Worm (Caenorhabditis elegans) whole organism, midembryonic: ENCODE measurements around the gene str-44.

Source experiments
- T22C8.4 ChIP-seq: fragments of 200-800 bp; sonication (Bioruptor generic); IDR thresholded peaks from 2 replicates; pipeline ENCODE4 v1.3.6; 2022; ENCODE audit warnings: missing genetic modification characterization, missing compliant biosample characterization
- cog-1 ChIP-seq: sonication (generic microtip); optimal IDR thresholded peaks from 2 replicates; lab custom pipeline; 2016; ENCODE audit warnings: missing genetic modification characterization, missing compliant biosample characterization
- flt-1 ChIP-seq: fragments of 200-800 bp; sonication (Bioruptor generic); IDR thresholded peaks from 2 replicates; pipeline ENCODE4 v1.3.6; 2022; ENCODE audit warnings: missing genetic modification characterization, missing compliant biosample characterization
- klf-2 ChIP-seq: fragments of 200-800 bp; sonication (Bioruptor generic); conservative IDR thresholded peaks from 2 replicates; pipeline ENCODE4 v1.3.6; 2022; ENCODE audit warnings: missing genetic modification reagents, missing genetic modification characterization, missing compliant biosample characterization
- med-1 ChIP-seq: sonication (generic microtip); optimal IDR thresholded peaks from 2 replicates; lab custom pipeline; 2017; ENCODE audit warnings: missing genetic modification characterization, mild to moderate bottlenecking, missing compliant biosample characterization, antibody characterized with exemption, missing genetic modification reagents; ENCODE audit not compliant: insufficient read depth
- ref-1 ChIP-seq: fragments of 200-800 bp; sonication (Bioruptor generic); conservative IDR thresholded peaks from 2 replicates; pipeline ENCODE4 v1.3.6; 2022; ENCODE audit warnings: missing genetic modification reagents, missing genetic modification characterization, missing compliant biosample characterization
- tab-1 ChIP-seq: fragments of 200-800 bp; sonication (Bioruptor generic); IDR thresholded peaks from 2 replicates; pipeline ENCODE4 v1.3.6; 2022; ENCODE audit warnings: missing genetic modification characterization, missing compliant biosample characterization
- ztf-23 ChIP-seq: fragments of 200-800 bp; sonication (Bioruptor generic); IDR thresholded peaks from 2 replicates; pipeline ENCODE4 v1.3.6; 2022; ENCODE audit warnings: missing genetic modification reagents, missing genetic modification characterization, missing compliant biosample characterization
- ztf-29 ChIP-seq: fragments of 200-800 bp; sonication (Bioruptor generic); IDR thresholded peaks from 2 replicates; pipeline ENCODE4 v1.3.6; 2022; ENCODE audit warnings: missing genetic modification reagents, missing genetic modification characterization, missing compliant biosample characterization

str-44 gene

DNA sequence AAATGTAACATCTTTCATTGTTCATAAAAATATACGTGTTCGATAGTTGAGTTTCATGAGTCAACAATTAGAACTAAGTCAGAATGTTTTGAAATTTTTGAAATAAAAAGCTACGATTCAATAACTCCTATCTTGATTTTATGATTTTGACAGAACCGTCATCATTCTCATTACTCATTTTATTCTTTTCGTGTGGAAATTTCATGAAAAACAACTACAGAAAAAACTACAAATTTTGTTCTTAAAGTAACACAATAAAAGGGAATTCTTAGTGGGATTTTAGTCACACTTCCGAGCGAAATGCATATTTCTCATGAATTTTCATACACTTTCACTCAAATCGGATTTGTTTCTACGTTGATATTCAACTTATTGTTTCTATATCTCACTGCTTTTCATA, at the start of gene str-44:
Gene str-44 (plus strand): TSS at position 301 of the 400 bp plus-strand sequence.
- TF ChIP-seq T22C8.4 (GFP tag; lab: Robert Waterston, UW) (no peak), tab-1 (GFP tag; lab: Robert Waterston, UW) (no peak), med-1 (GFP tag; lab: Kevin White, UChicago) (no peak), ref-1 (no peak), klf-2 (GFP tag; lab: Robert Waterston, UW) (no peak), flt-1 (GFP tag; lab: Robert Waterston, UW) (no peak), cog-1 (tag; lab: Kevin White, UChicago) (no peak), ztf-23 (GFP tag; lab: Robert Waterston, UW) (no peak), ztf-29 (GFP tag; lab: Robert Waterston, UW) (no peak)

DNA sequence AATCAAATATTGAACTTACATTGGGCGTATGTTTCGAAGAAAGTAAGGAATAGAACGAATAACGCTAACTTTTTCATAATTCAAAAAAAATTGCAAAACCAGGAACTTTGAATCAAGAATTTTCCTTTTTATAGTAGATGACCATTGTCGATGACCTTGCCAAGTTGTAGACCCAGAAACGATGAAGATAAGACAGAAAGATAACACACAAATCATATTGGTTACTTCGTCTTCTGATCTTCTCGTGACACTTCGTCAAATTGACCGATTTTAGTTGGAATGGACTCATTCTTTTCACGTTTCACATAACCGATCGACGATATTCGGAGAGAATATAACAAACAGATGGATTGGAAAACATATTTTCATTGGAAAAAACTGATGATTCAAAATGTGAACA, 45.2 kb upstream of the str-44 start, which contains the start of gene grsp-3:
Gene grsp-3 (minus strand): TSS at position 149 of the 400 bp plus-strand sequence.
- no peak for TF ChIP-seq ztf-23 (GFP tag; lab: Robert Waterston, UW)
- TF ChIP-seq cog-1 (tag; lab: Kevin White, UChicago), result no peak
- no peak for TF ChIP-seq ref-1
- no peak for TF ChIP-seq flt-1 (GFP tag; lab: Robert Waterston, UW)

DNA sequence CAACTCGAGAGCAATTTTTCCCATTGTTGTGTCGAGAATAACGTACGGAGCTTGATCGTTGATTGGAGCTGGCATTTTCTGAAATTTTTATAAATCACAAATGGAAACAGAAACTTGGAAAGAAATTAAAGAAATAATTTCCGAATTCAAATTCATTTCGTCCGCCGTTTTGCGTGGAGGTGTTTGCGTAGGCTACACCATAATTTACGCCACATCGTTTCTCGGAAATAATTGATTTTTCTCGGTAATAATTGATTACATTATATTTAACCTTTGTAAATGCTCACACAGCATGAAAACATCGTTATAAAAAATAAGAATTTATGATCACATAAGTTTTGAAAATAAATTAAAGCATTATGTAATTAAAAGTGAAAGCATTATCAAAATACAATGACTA, 43.8 kb upstream of the str-44 start, which contains the start of gene cyn-12:
Gene cyn-12 (minus strand): TSS at position 78 of the 400 bp plus-strand sequence.
- no peak for TF ChIP-seq ztf-29 (GFP tag; lab: Robert Waterston, UW)
- TF ChIP-seq T22C8.4 (GFP tag; lab: Robert Waterston, UW), result peak; percentile 42; the same call in 1 of the 2 replicates

DNA sequence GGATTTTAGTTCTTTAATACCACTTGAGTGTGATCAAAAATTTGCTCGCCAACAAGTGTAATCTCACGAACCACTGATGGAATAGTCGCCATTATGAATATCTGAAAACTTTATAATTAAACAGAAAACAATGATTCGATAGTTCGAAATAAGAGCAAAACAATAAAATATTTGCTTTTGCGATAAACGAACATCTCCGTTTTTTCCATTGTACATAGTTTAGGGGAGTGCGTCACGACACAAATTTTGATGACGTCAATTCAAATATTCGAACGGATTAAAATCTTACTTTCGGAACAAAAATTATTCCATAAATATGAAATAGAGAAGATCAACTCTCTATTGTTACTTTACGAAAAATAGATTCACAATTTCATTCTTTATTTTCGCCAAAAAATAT, 43.0 kb upstream of the str-44 start, which contains the start of gene mutd-1:
Gene mutd-1 (minus strand): TSS at position 101 of the 400 bp plus-strand sequence.
- TF ChIP-seq ref-1 (no peak), med-1 (GFP tag; lab: Kevin White, UChicago) (no peak), flt-1 (GFP tag; lab: Robert Waterston, UW) (no peak), ztf-23 (GFP tag; lab: Robert Waterston, UW) (no peak), ztf-29 (GFP tag; lab: Robert Waterston, UW) (no peak), klf-2 (GFP tag; lab: Robert Waterston, UW) (no peak), T22C8.4 (GFP tag; lab: Robert Waterston, UW) (no peak)

DNA sequence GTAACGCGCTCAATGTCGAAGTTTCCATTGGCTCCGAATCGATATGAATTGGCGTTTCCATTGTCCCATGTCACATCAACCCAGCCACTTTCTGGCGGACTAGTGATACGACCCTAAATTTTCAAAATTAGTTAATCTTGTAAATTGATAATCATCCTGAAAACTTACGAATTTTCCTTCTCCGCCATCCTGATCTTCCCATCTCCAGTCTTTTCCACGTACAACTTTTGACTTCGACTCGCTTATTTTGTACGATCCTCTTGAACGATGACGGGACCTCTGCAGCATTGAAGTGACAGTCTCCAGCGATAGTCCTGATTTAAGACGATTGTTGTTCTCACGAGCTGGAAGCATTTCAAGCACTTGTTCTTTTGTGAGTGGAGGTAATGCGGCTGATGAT, 37.8 kb upstream of the str-44 start:
- TF ChIP-seq tab-1 (GFP tag; lab: Robert Waterston, UW) (no peak), med-1 (GFP tag; lab: Kevin White, UChicago) (no peak), klf-2 (GFP tag; lab: Robert Waterston, UW) (no peak), ztf-29 (GFP tag; lab: Robert Waterston, UW) (no peak), cog-1 (tag; lab: Kevin White, UChicago) (no peak), ref-1 (no peak), ztf-23 (GFP tag; lab: Robert Waterston, UW) (no peak)

DNA sequence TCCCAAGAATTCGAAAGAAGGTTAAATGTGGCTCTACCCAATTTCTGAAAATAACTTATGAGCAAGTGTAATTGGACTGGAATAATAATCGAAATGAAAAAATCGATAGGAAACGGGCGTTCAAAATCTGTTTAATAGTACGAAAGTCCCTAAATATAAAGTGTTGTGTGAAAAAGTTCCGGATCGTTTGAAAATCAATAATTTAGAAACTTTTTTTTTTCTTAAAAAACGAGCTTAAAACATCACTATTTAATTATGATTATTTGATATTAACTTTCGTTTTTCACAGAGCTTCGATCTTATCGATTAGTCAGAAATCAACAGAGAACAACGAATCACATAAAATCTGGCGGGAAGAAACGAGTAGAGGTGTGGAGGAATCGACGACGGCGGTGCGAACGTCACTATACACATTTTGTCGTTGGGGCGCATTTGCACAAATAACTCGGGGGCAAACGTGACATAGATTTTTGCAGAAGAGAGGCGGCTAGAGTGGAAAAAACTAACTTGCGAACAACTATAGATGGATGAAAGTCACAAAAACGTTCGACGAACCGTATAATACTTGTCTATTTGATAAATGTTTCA, 32.2 kb upstream of the str-44 start, which contains the start of gene hecd-1:
Gene hecd-1 (minus strand): TSS at position 51 of the 588 bp plus-strand sequence.
- TF ChIP-seq T22C8.4 (GFP tag; lab: Robert Waterston, UW), result no peak
- no peak for TF ChIP-seq med-1 (GFP tag; lab: Kevin White, UChicago)
- no peak for TF ChIP-seq klf-2 (GFP tag; lab: Robert Waterston, UW)
- TF ChIP-seq cog-1 (tag; lab: Kevin White, UChicago), result no peak
- TF ChIP-seq flt-1 (GFP tag; lab: Robert Waterston, UW), result no peak
- no peak for TF ChIP-seq ref-1
- no peak for TF ChIP-seq ztf-29 (GFP tag; lab: Robert Waterston, UW)
- no peak for TF ChIP-seq tab-1 (GFP tag; lab: Robert Waterston, UW)
- no peak for TF ChIP-seq ztf-23 (GFP tag; lab: Robert Waterston, UW)

DNA sequence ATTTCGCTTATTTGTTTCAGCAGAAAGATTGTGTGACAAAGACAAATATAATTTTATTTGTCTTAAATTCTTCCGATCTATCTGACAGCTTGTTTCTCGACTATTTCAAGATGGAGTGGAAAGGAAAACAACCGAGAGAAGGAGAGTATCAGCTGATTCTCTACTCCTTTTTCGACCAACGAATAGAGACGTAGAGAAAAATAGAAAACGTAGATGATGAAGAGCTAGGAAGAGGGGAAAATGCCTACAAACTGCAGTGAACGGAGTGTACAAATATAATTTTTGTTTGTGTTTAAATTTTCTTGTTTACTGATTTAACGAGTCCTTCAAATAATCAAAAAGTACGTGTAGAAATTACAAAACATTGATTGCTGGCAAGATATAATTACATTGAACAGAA, 29.3 kb upstream of the str-44 start:
- no peak for TF ChIP-seq klf-2 (GFP tag; lab: Robert Waterston, UW)
- no peak for TF ChIP-seq tab-1 (GFP tag; lab: Robert Waterston, UW)
- TF ChIP-seq flt-1 (GFP tag; lab: Robert Waterston, UW), result no peak
- TF ChIP-seq ztf-23 (GFP tag; lab: Robert Waterston, UW), result no peak
- no peak for TF ChIP-seq ref-1

DNA sequence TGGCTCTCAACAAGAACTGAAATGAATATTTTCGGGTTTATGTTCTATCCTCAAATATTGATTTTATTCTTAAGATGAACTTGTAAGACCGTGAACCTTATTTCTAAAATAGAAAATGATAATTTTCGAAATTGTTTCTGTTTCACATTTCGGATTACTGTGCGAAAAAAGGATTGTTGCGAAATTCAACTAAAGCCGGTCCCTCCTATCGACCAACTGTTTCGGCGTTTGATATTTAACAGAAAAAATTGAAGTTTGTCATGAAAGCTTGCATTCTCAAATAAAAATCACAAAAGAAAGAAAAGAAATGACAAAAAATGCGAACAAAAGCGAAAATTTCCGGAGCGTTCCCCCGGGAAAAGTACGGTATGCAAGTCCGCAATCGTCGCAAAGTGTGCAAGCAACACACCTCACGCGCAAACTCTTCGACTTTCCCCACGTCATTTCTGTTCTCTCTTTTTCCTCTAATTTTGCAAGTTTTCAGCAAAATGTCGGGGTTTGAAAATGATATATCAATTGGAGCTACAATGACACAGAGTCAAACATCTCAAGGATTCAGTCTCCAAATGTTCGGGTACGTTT, 27.9 kb upstream of the str-44 start, which contains the start of gene C34D4.4:
Gene C34D4.4 (plus strand): TSS at position 342 of the 582 bp plus-strand sequence.
- TF ChIP-seq klf-2 (GFP tag; lab: Robert Waterston, UW) (no peak), ztf-29 (GFP tag; lab: Robert Waterston, UW) (no peak), ref-1 (no peak), cog-1 (tag; lab: Kevin White, UChicago) (no peak), med-1 (GFP tag; lab: Kevin White, UChicago) (no peak), flt-1 (GFP tag; lab: Robert Waterston, UW) (no peak), tab-1 (GFP tag; lab: Robert Waterston, UW) (no peak), ztf-23 (GFP tag; lab: Robert Waterston, UW) (no peak), T22C8.4 (GFP tag; lab: Robert Waterston, UW) (no peak)

DNA sequence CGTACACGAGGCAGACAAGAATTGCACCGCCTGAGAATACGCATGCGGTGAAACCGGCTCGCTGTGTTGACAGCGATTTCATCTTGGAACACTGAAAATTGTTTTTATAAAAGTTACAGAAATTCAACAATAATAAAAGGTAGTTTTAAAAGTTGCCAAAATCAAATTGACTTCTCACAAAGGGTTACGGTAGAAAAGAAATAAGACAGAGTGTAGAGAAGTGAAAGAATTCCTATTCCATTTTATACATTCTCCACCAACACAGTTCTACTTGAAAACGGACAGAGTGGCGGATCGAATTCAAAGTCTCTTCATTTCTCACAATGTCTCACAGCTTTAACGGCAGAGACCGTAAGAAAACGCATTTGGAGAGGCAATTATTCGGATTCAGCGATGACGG, 24.6 kb upstream of the str-44 start, which contains the start of gene col-113:
Gene col-113 (minus strand): TSS at position 101 of the 400 bp plus-strand sequence.
- TF ChIP-seq klf-2 (GFP tag; lab: Robert Waterston, UW), result no peak
- TF ChIP-seq ref-1, result no peak
- TF ChIP-seq tab-1 (GFP tag; lab: Robert Waterston, UW), result no peak
- no peak for TF ChIP-seq T22C8.4 (GFP tag; lab: Robert Waterston, UW)
- no peak for TF ChIP-seq flt-1 (GFP tag; lab: Robert Waterston, UW)
- no peak for TF ChIP-seq cog-1 (tag; lab: Kevin White, UChicago)
- TF ChIP-seq ztf-23 (GFP tag; lab: Robert Waterston, UW), result no peak
- TF ChIP-seq ztf-29 (GFP tag; lab: Robert Waterston, UW), result no peak
- TF ChIP-seq med-1 (GFP tag; lab: Kevin White, UChicago), result no peak
